Fruit fly (Drosophila melanogaster): ENCODE data around the gene CG9316.

- TF ChIP-seq CG32264 (GFP tag; optimal IDR thresholded peaks at IDR 0.05) (no peak), Vsx2 (GFP tag; optimal IDR thresholded peaks at IDR 0.05; ENCODE audit: partially characterized antibody) (no peak), lola (GFP tag; optimal IDR thresholded peaks at IDR 0.05) (no peak), OdsH (GFP tag; optimal IDR thresholded peaks at IDR 0.05) (no peak), Jra (GFP tag; optimal IDR thresholded peaks at IDR 0.05) (no peak), dl (GFP tag; optimal IDR thresholded peaks at IDR 0.05; ENCODE audit: insufficient read depth in 1 of 2, partially characterized antibody in 2 of 2) (no peak), sv (GFP tag; optimal IDR thresholded peaks at IDR 0.05) (no peak), br (GFP tag; optimal IDR thresholded peaks at IDR 0.05) (no peak), Hr78 (GFP tag; optimal IDR thresholded peaks at IDR 0.05) (no peak), psq (GFP tag; optimal IDR thresholded peaks at IDR 0.05) (no peak), Sp1 (GFP tag; optimal IDR thresholded peaks at IDR 0.05) (no peak), fru (GFP tag; optimal IDR thresholded peaks at IDR 0.05) (no peak)
These were observed 21.7 kb downstream of the CG9316 start for dm6 chr2L:20704511-20705266.
